Fruit fly (Drosophila melanogaster) whole organism, embryonic: ENCODE results near the gene tth.
A peak's percentile ranks its signal among the peaks of the same experiment; 100 is the strongest.

Experiments
- Awh ChIP-seq: fragments of 200-800 bp; sonication (Bioruptor generic); IDR thresholded peaks from 2 replicates; pipeline ENCODE4, ENCODE4 v1.3.6; 2022; ENCODE audit warnings: missing biosample characterization, missing genetic modification characterization
- C15 ChIP-seq: fragments of 200-800 bp; sonication (Bioruptor generic); IDR thresholded peaks from 3 replicates; pipeline ENCODE4 v1.3.6; 2022; ENCODE audit warnings: missing biosample characterization, missing genetic modification characterization
- CG11504 ChIP-seq: fragments of 200-800 bp; sonication (Bioruptor generic); optimal IDR thresholded peaks from 3 replicates; lab custom pipeline; 2019; ENCODE audit warnings: missing biosample characterization, mild to moderate bottlenecking, missing genetic modification characterization, moderate library complexity
- CG12299 ChIP-seq: fragments of 200-800 bp; sonication (Bioruptor generic); optimal IDR thresholded peaks from 2 replicates; lab custom pipeline; 2018; ENCODE audit warnings: missing biosample characterization, mild to moderate bottlenecking, missing genetic modification characterization
- CG12769 ChIP-seq: fragments of 200-800 bp; sonication (Bioruptor generic); optimal IDR thresholded peaks from 2 replicates; lab custom pipeline; 2019; ENCODE audit warnings: missing biosample characterization, mild to moderate bottlenecking, missing genetic modification characterization, moderate library complexity
- CG15601 ChIP-seq: fragments of 200-800 bp; sonication (Bioruptor generic); optimal IDR thresholded peaks from 3 replicates; lab custom pipeline; 2019; ENCODE audit warnings: missing biosample characterization, mild to moderate bottlenecking, missing genetic modification characterization, moderate library complexity
- CG17186 ChIP-seq: fragments of 200-800 bp; sonication (Bioruptor generic); optimal IDR thresholded peaks from 3 replicates; lab custom pipeline; 2017; ENCODE audit warnings: missing biosample characterization, missing genetic modification reagents, missing genetic modification characterization
- CG17359 ChIP-seq: fragments of 200-800 bp; sonication (Bioruptor generic); optimal IDR thresholded peaks from 3 replicates; lab custom pipeline; 2018; ENCODE audit warnings: missing biosample characterization, mild to moderate bottlenecking, missing genetic modification characterization, moderate library complexity
- CG2116 ChIP-seq: fragments of 200-800 bp; sonication (Bioruptor generic); optimal IDR thresholded peaks from 3 replicates; lab custom pipeline; 2018; ENCODE audit warnings: missing biosample characterization, mild to moderate bottlenecking, missing genetic modification characterization
- CG2678 ChIP-seq: fragments of 200-800 bp; sonication (Bioruptor generic); optimal IDR thresholded peaks from 3 replicates; lab custom pipeline; 2019; ENCODE audit warnings: missing biosample characterization, mild to moderate bottlenecking, missing genetic modification characterization, moderate library complexity
- CG42726 ChIP-seq: fragments of 200-800 bp; sonication (Bioruptor generic); IDR thresholded peaks from 2 replicates; pipeline ENCODE4 v1.3.6; 2022; ENCODE audit warnings: missing biosample characterization, missing genetic modification characterization; ENCODE audit not compliant: partially characterized antibody
- CG8089 ChIP-seq: fragments of 200-800 bp; sonication (Bioruptor generic); optimal IDR thresholded peaks from 3 replicates; lab custom pipeline; 2016; ENCODE audit warnings: missing biosample characterization, missing genetic modification characterization
- CG8944 ChIP-seq: fragments of 200-800 bp; sonication (Bioruptor generic); optimal IDR thresholded peaks from 3 replicates; lab custom pipeline; 2016; ENCODE audit warnings: missing biosample characterization, missing genetic modification characterization
- CG9727 ChIP-seq: fragments of 200-800 bp; sonication (Bioruptor generic); optimal IDR thresholded peaks from 3 replicates; lab custom pipeline; 2017; ENCODE audit warnings: missing biosample characterization, mild to moderate bottlenecking, missing genetic modification characterization
- CG9932 ChIP-seq: fragments of 200-800 bp; sonication (Bioruptor generic); IDR thresholded peaks from 2 replicates; pipeline ENCODE4 v1.3.6; 2022; ENCODE audit warnings: missing biosample characterization, missing genetic modification characterization
- Dip3 ChIP-seq: fragments of 200-800 bp; sonication (Bioruptor generic); optimal IDR thresholded peaks from 3 replicates; lab custom pipeline; 2016; ENCODE audit warnings: missing biosample characterization, missing genetic modification characterization
- HLH3B ChIP-seq: fragments of 200-800 bp; sonication (Bioruptor generic); IDR thresholded peaks from 2 replicates; pipeline ENCODE4 v1.3.6; 2022; ENCODE audit warnings: missing biosample characterization, missing genetic modification characterization
- Hmr ChIP-seq: fragments of 200-800 bp; sonication (Bioruptor generic); optimal IDR thresholded peaks from 3 replicates; lab custom pipeline; 2017; ENCODE audit warnings: mild to moderate bottlenecking, missing biosample characterization, missing genetic modification reagents, missing genetic modification characterization
- Hr39 ChIP-seq: fragments of >200 bp; optimal IDR thresholded peaks from 2 replicates; lab custom pipeline; 2017
- MBD-R2 ChIP-seq: fragments of 200-800 bp; sonication (Bioruptor generic); IDR thresholded peaks from 2 replicates; pipeline ENCODE4 v1.3.6; 2022; ENCODE audit warnings: missing biosample characterization, missing genetic modification characterization
- Meics ChIP-seq: fragments of 200-800 bp; sonication (Bioruptor generic); optimal IDR thresholded peaks from 2 replicates; lab custom pipeline; 2017; ENCODE audit warnings: missing biosample characterization, mild to moderate bottlenecking, missing genetic modification characterization
- NK7.1 ChIP-seq: fragments of 200-800 bp; sonication (Bioruptor generic); optimal IDR thresholded peaks from 3 replicates; lab custom pipeline; 2016; ENCODE audit warnings: missing biosample characterization, missing genetic modification characterization
- Nf-YA ChIP-seq: fragments of 200-800 bp; sonication (Bioruptor generic); IDR thresholded peaks from 2 replicates; pipeline ENCODE4 v1.3.6; 2022; ENCODE audit warnings: missing biosample characterization, missing genetic modification characterization
- Pdp1 ChIP-seq, 2 experiments: fragments of 200-800 bp; sonication (Bioruptor generic); optimal IDR thresholded peaks; 3 replicates each; lab custom pipeline; 2016; ENCODE audit warnings: missing biosample characterization in 2 of 2, missing genetic modification characterization in 2 of 2, mild to moderate bottlenecking in 1 of 2, moderate library complexity in 1 of 2
- Ptx1 ChIP-seq: fragments of 200-800 bp; sonication (Bioruptor generic); IDR thresholded peaks from 2 replicates; pipeline ENCODE4 v1.3.6; 2022; ENCODE audit warnings: missing biosample characterization, missing genetic modification characterization
- Ssrp ChIP-seq: fragments of 200-800 bp; sonication (Bioruptor generic); optimal IDR thresholded peaks from 2 replicates; lab custom pipeline; 2018; ENCODE audit warnings: missing biosample characterization, mild to moderate bottlenecking, missing genetic modification characterization, moderate library complexity
- ase ChIP-seq: fragments of 200-800 bp; sonication (Bioruptor generic); IDR thresholded peaks from 3 replicates; pipeline ENCODE4 v1.3.6; 2022; ENCODE audit warnings: missing biosample characterization, missing genetic modification characterization
- az2 ChIP-seq: fragments of 200-800 bp; sonication (Bioruptor generic); optimal IDR thresholded peaks from 3 replicates; lab custom pipeline; 2016; ENCODE audit warnings: missing biosample characterization, missing genetic modification characterization
- br ChIP-seq: fragments of >200 bp; optimal IDR thresholded peaks from 2 replicates; lab custom pipeline; 2017
- cad ChIP-seq: fragments of >200 bp; optimal IDR thresholded peaks from 2 replicates; lab custom pipeline; 2017; ENCODE audit warnings: missing biosample characterization, missing genetic modification characterization
- caup ChIP-seq: fragments of 200-800 bp; sonication (Bioruptor generic); optimal IDR thresholded peaks from 3 replicates; lab custom pipeline; 2017; ENCODE audit warnings: missing biosample characterization, mild to moderate bottlenecking, missing genetic modification characterization, moderate library complexity; ENCODE audit not compliant: severe bottlenecking
- chn ChIP-seq: fragments of 200-800 bp; sonication (Bioruptor generic); optimal IDR thresholded peaks from 2 replicates; lab custom pipeline; 2016; ENCODE audit warnings: missing biosample characterization, missing genetic modification characterization
- crol ChIP-seq: fragments of 200-800 bp; sonication (Bioruptor generic); IDR thresholded peaks from 2 replicates; pipeline ENCODE4 v1.3.6; 2022; ENCODE audit warnings: missing biosample characterization, missing genetic modification characterization
- disco-r ChIP-seq: fragments of 200-800 bp; sonication (Bioruptor generic); optimal IDR thresholded peaks from 2 replicates; lab custom pipeline; 2016; ENCODE audit warnings: missing biosample characterization, missing genetic modification characterization
- eyg ChIP-seq: fragments of 200-800 bp; sonication (Bioruptor generic); optimal IDR thresholded peaks from 3 replicates; lab custom pipeline; 2016; ENCODE audit warnings: missing biosample characterization, missing genetic modification characterization
- fd3F ChIP-seq: fragments of 200-800 bp; sonication (Bioruptor generic); optimal IDR thresholded peaks from 2 replicates; lab custom pipeline; 2018; ENCODE audit warnings: missing biosample characterization, mild to moderate bottlenecking, missing genetic modification characterization, moderate library complexity
- fd64A ChIP-seq: fragments of 200-800 bp; sonication (Bioruptor generic); optimal IDR thresholded peaks from 3 replicates; lab custom pipeline; 2018; ENCODE audit warnings: missing biosample characterization, mild to moderate bottlenecking, missing genetic modification characterization
- fu2 ChIP-seq: fragments of 200-800 bp; sonication (Bioruptor generic); optimal IDR thresholded peaks from 2 replicates; lab custom pipeline; 2016; ENCODE audit warnings: missing biosample characterization, missing genetic modification characterization
- grau ChIP-seq: fragments of 200-800 bp; optimal IDR thresholded peaks from 3 replicates; lab custom pipeline; 2019; ENCODE audit warnings: missing biosample characterization, mild to moderate bottlenecking, missing genetic modification characterization, moderate library complexity
- nom ChIP-seq: fragments of 200-800 bp; sonication (Bioruptor generic); optimal IDR thresholded peaks from 2 replicates; lab custom pipeline; 2017; ENCODE audit warnings: missing biosample characterization, missing genetic modification characterization, mild to moderate bottlenecking, moderate library complexity, missing genetic modification reagents
- pzg ChIP-seq: fragments of 200-800 bp; sonication (Bioruptor generic); optimal IDR thresholded peaks from 3 replicates; lab custom pipeline; 2018; ENCODE audit warnings: missing biosample characterization, mild to moderate bottlenecking, missing genetic modification characterization, moderate library complexity
- ro ChIP-seq: fragments of 200-800 bp; sonication (Bioruptor generic); IDR thresholded peaks from 2 replicates; pipeline ENCODE4 v1.3.6; 2022; ENCODE audit warnings: missing biosample characterization, missing genetic modification characterization
- row ChIP-seq: fragments of 200-800 bp; sonication (Bioruptor generic); IDR thresholded peaks from 3 replicates; pipeline ENCODE4 v1.3.6; 2022; ENCODE audit warnings: missing biosample characterization, missing genetic modification characterization
- schlank ChIP-seq: fragments of 200-800 bp; sonication (Bioruptor generic); optimal IDR thresholded peaks from 2 replicates; lab custom pipeline; 2018; ENCODE audit warnings: missing biosample characterization, mild to moderate bottlenecking, missing genetic modification characterization
- sim ChIP-seq: fragments of 200-800 bp; sonication (Bioruptor generic); IDR thresholded peaks from 2 replicates; pipeline ENCODE4 v1.3.6; 2022; ENCODE audit warnings: missing biosample characterization, missing genetic modification characterization
- slou ChIP-seq: fragments of 200-800 bp; sonication (Bioruptor generic); optimal IDR thresholded peaks from 3 replicates; lab custom pipeline; 2016; ENCODE audit warnings: missing biosample characterization, missing genetic modification characterization
- stwl ChIP-seq: fragments of 200-800 bp; sonication (Bioruptor generic); optimal IDR thresholded peaks from 3 replicates; lab custom pipeline; 2018; ENCODE audit warnings: missing biosample characterization, mild to moderate bottlenecking, missing genetic modification characterization, moderate library complexity
- tup ChIP-seq: fragments of 200-800 bp; sonication (Bioruptor generic); optimal IDR thresholded peaks from 2 replicates; lab custom pipeline; 2016; ENCODE audit warnings: missing biosample characterization, mild to moderate bottlenecking, missing genetic modification characterization, moderate library complexity
- tx ChIP-seq: fragments of 200-800 bp; sonication (Bioruptor generic); optimal IDR thresholded peaks from 2 replicates; lab custom pipeline; 2016; ENCODE audit warnings: missing biosample characterization, missing genetic modification characterization
- unpg ChIP-seq: fragments of 200-800 bp; sonication (Bioruptor generic); optimal IDR thresholded peaks from 3 replicates; lab custom pipeline; 2018; ENCODE audit warnings: missing biosample characterization, mild to moderate bottlenecking, missing genetic modification characterization, moderate library complexity
- wdn ChIP-seq: fragments of 200-800 bp; sonication (Bioruptor generic); IDR thresholded peaks from 2 replicates; pipeline ENCODE4 v1.3.6; 2022; ENCODE audit warnings: missing biosample characterization, missing genetic modification characterization
- zfh2 ChIP-seq: fragments of 200-800 bp; sonication (Bioruptor generic); optimal IDR thresholded peaks from 2 replicates; lab custom pipeline; 2016; ENCODE audit warnings: missing biosample characterization, missing genetic modification characterization

Gene tth

DNA sequence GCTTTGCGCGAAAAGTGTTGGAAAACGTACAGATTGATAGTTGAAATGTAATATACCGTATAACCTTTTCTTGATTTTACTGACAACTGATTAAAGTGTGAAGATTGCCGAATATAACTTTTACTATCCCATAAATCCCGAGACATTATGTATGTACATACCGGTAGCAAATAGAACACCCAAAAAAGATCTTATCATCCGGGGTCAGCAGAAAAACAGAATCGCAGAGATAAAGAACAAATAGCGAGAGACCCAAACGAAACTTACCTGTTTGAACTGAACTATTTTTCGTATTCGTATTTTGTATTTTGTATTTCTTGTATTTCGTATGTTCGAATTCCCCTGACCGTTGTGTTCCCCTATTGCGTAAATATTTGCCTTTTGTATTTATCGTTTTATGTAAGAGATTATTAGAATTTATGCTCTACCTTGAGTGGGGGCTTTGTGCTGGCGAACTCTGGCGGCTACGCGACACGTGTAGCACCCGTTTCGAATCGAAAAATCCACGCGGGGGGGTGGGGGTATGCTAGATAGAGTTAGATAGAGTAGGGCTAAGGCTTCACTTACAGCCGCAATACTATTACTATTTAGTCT is 17.0 kb upstream of the tth start (continued):
- TF ChIP-seq zfh2 (GFP tag; lab: Kevin White, UChicago): no peak
- no peak for TF ChIP-seq fd3F (GFP tag; lab: Kevin White, UChicago)
- no peak for TF ChIP-seq eyg (GFP tag; lab: Kevin White, UChicago)
- peak; percentile 58 for TF ChIP-seq Hmr (GFP tag; lab: Kevin White, UChicago)
- TF ChIP-seq wdn: no peak
- no peak for TF ChIP-seq slou (GFP tag; lab: Kevin White, UChicago)
- no peak for TF ChIP-seq pzg (GFP tag; lab: Kevin White, UChicago)
- no peak for TF ChIP-seq fd64A
- TF ChIP-seq ase: no peak
- no peak for TF ChIP-seq CG9932 (GFP tag; lab: Robert Waterston, UW)
- no peak for TF ChIP-seq CG8944 (GFP tag; lab: Kevin White, UChicago)
- TF ChIP-seq CG12769 (tag; lab: Kevin White, UChicago): peak; percentile 12
- TF ChIP-seq Hr39 (lab: Kevin White, UChicago): no peak
- no peak for TF ChIP-seq HLH3B (GFP tag; lab: Robert Waterston, UW)
- TF ChIP-seq CG11504 (tag; lab: Kevin White, UChicago): no peak
- TF ChIP-seq CG42726: no peak
- TF ChIP-seq ro (GFP tag; lab: Robert Waterston, UW): no peak
- TF ChIP-seq Nf-YA (GFP tag; lab: Robert Waterston, UW): no peak
- TF ChIP-seq az2 (GFP tag; lab: Kevin White, UChicago): no peak
- peak; percentile 24 for TF ChIP-seq Meics (GFP tag; lab: Kevin White, UChicago)
- no peak for TF ChIP-seq CG8089 (GFP tag; lab: Kevin White, UChicago)
- TF ChIP-seq nom: no peak
- TF ChIP-seq stwl (tag; lab: Kevin White, UChicago): no peak
- no peak for TF ChIP-seq cad (GFP tag; lab: Kevin White, UChicago)
- TF ChIP-seq Pdp1 (GFP tag; optimal IDR thresholded peaks at IDR 0.05; lab: Kevin White, UChicago): peak in 1 of 2 experiments; percentile 80
- no peak for TF ChIP-seq tx (GFP tag; lab: Kevin White, UChicago)
- peak; percentile 32 for TF ChIP-seq CG2678
- TF ChIP-seq unpg (GFP tag; lab: Kevin White, UChicago): no peak
- no peak for TF ChIP-seq CG17186 (GFP tag; lab: Kevin White, UChicago)
- no peak for TF ChIP-seq sim
- TF ChIP-seq crol (GFP tag; lab: Robert Waterston, UW): peak; percentile 41
- TF ChIP-seq NK7.1 (GFP tag; lab: Kevin White, UChicago): no peak
- TF ChIP-seq schlank (tag; lab: Kevin White, UChicago): peak; percentile 39
- TF ChIP-seq chn: no peak
- no peak for TF ChIP-seq CG12299 (tag; lab: Kevin White, UChicago)
- no peak for TF ChIP-seq Dip3
- TF ChIP-seq CG2116 (GFP tag; lab: Kevin White, UChicago): no peak
- no peak for TF ChIP-seq disco-r (GFP tag; lab: Kevin White, UChicago)
- peak; percentile 4 for TF ChIP-seq grau (tag; lab: Kevin White, UChicago)
- no peak for TF ChIP-seq Ssrp (tag; lab: Kevin White, UChicago)
- peak; percentile 12 for TF ChIP-seq CG9727 (GFP tag; lab: Kevin White, UChicago)
- TF ChIP-seq Awh (GFP tag; lab: Robert Waterston, UW): no peak
- TF ChIP-seq fu2 (GFP tag; lab: Kevin White, UChicago): no peak
- TF ChIP-seq Ptx1 (GFP tag; lab: Robert Waterston, UW): no peak
- TF ChIP-seq CG15601: peak; percentile 14
- no peak for TF ChIP-seq br (lab: Kevin White, UChicago)
- TF ChIP-seq MBD-R2 (GFP tag; lab: Robert Waterston, UW): no peak
- no peak for TF ChIP-seq CG17359
- TF ChIP-seq C15 (GFP tag; lab: Robert Waterston, UW): no peak
- no peak for TF ChIP-seq row
- no peak for TF ChIP-seq caup (GFP tag; lab: Kevin White, UChicago)
- no peak for TF ChIP-seq tup (GFP tag; lab: Kevin White, UChicago)
